Fruit fly (Drosophila melanogaster): Measurements from ENCODE around the gene bwa.

bwa gene

dm6 chr2L:20120388-20121232 is 54.4 kb downstream of the bwa start:
- TF ChIP-seq CG9948 (tag; optimal IDR thresholded peaks at IDR 0.05) (peak; percentile 57), CG17806 (tag; optimal IDR thresholded peaks at IDR 0.05) (peak; percentile 44), Pif1B (GFP tag; optimal IDR thresholded peaks at IDR 0.05) (peak; percentile 55), CG13204 (GFP tag; optimal IDR thresholded peaks at IDR 0.05) (no peak), D1 (tag; optimal IDR thresholded peaks at IDR 0.05) (no peak), CG34367 (tag; optimal IDR thresholded peaks at IDR 0.05) (peak; percentile 48), EcR (GFP tag; optimal IDR thresholded peaks at IDR 0.05) (no peak), CG14655 (GFP tag; optimal IDR thresholded peaks at IDR 0.05) (peak; percentile 74), CG32121 (GFP tag; IDR thresholded peaks at IDR 0.05) (peak; percentile 50; the same call in 1 of the 2 replicates), rn (GFP tag; IDR thresholded peaks at IDR 0.05) (peak; percentile 61), CG12605 (GFP tag; IDR thresholded peaks at IDR 0.05) (peak; percentile 38), CG8301 (tag; optimal IDR thresholded peaks at IDR 0.05) (peak; percentile 70), Snoo (tag; optimal IDR thresholded peaks at IDR 0.05) (peak; percentile 32), Pif1A (GFP tag; optimal IDR thresholded peaks at IDR 0.05) (no peak), CG4496 (GFP tag; IDR thresholded peaks at IDR 0.05) (no peak; the same call in 1 of the 3 replicates), CG8159 (tag; optimal IDR thresholded peaks at IDR 0.05) (peak; percentile 66), CG10348 (GFP tag; IDR thresholded peaks at IDR 0.05) (no peak), gl (tag; optimal IDR thresholded peaks at IDR 0.05) (peak; percentile 9), fd96Ca (GFP tag; IDR thresholded peaks at IDR 0.05) (peak; percentile 51; the same call in 2 of the 3 replicates), CG15710 (tag; optimal IDR thresholded peaks at IDR 0.05) (peak; percentile 68), Ets98B (GFP tag; IDR thresholded peaks at IDR 0.05) (no peak; the same call in 1 of the 2 replicates)

DNA sequence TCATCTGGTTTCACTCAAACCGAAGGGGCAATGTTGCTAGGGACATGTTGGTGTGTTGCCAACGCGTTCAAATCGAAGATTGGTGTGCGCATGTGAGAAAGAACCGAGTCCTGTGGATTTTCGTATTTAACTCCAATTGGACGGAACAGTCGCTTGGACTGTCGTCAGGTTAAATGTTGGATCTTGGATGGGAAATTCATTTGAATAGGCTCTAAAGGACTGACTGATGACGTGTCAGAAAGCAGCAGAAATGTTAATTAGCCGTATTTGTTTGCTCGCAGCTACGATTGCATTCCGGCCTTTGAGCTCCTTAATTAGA is 55.0 kb downstream of the bwa start:
- TF ChIP-seq Ets98B (GFP tag; IDR thresholded peaks at IDR 0.05) = no peak
- no peak for TF ChIP-seq CG10348 (GFP tag; IDR thresholded peaks at IDR 0.05)
- TF ChIP-seq CG8159 (tag; optimal IDR thresholded peaks at IDR 0.05) = no peak
- no peak for TF ChIP-seq CG9948 (tag; optimal IDR thresholded peaks at IDR 0.05)
- no peak for TF ChIP-seq CG12605 (GFP tag; IDR thresholded peaks at IDR 0.05)
- TF ChIP-seq gl (tag; optimal IDR thresholded peaks at IDR 0.05) = no peak
- no peak for TF ChIP-seq fd96Ca (GFP tag; IDR thresholded peaks at IDR 0.05)
- no peak for TF ChIP-seq CG15710 (tag; optimal IDR thresholded peaks at IDR 0.05)
- no peak for TF ChIP-seq CG17806 (tag; optimal IDR thresholded peaks at IDR 0.05)

All from whole organism, pupa.